Fruit fly (Drosophila melanogaster): Measurements from ENCODE around the gene Tim9a.

- TF ChIP-seq CG8765 (GFP tag; IDR thresholded peaks at IDR 0.05) = no peak
- TF ChIP-seq CG4404 (GFP tag; IDR thresholded peaks at IDR 0.05) = no peak
- TF ChIP-seq hbn (GFP tag; IDR thresholded peaks at IDR 0.05; ENCODE audit: partially characterized antibody) = no peak
- no peak for TF ChIP-seq Lhr (GFP tag; optimal IDR thresholded peaks at IDR 0.05)
- peak; percentile 4 for TF ChIP-seq exex (tag; optimal IDR thresholded peaks at IDR 0.05)
- no peak for TF ChIP-seq ranshi (GFP tag; IDR thresholded peaks at IDR 0.05)
- TF ChIP-seq tin (GFP tag; optimal IDR thresholded peaks at IDR 0.05) = no peak
- TF ChIP-seq CG32532 (GFP tag; IDR thresholded peaks at IDR 0.05) = no peak
Measured at dm6 chrX:13374979-13375378, 10.0 kb upstream of the Tim9a start.
